Worm (Caenorhabditis elegans): ENCODE measurements around the gene T12D8.10.

Gene T12D8.10

DNA sequence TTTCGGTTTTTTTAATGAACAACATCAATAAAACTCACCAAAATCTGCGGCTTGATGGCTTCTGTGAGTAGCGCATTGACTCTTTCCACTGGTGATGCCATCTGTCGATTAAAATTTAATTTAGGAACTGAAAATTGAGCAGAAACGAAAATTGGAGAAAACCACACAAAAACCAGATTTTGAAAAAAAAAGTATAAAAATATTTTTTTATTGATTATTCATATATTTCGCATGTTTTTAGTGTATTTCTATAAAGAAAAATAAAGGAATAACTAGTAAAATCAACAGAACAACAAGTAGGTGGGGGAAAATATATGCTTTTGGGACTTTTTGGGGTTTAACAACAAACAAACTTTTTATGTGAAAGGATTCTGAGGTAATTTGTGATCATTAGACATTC lies at the start of gene T12D8.10:
T12D8.10 (minus strand) TSS at position 101 of the 400 bp plus-strand sequence.
- no peak for TF ChIP-seq C16A3.4 (tag; optimal IDR thresholded peaks at IDR 0.05)
- no peak for TF ChIP-seq dsc-1 (tag; optimal IDR thresholded peaks at IDR 0.05)
- TF ChIP-seq C04F5.9 (tag; optimal IDR thresholded peaks at IDR 0.05) = no peak
- TF ChIP-seq elt-2 (tag; optimal IDR thresholded peaks at IDR 0.05) = no peak
- no peak for TF ChIP-seq nhr-77 (tag; optimal IDR thresholded peaks at IDR 0.05)
- no peak for TF ChIP-seq grh-1 (GFP tag; IDR thresholded peaks at IDR 0.05)
- TF ChIP-seq nhr-19 (GFP tag; conservative IDR thresholded peaks at IDR 0.05) = no peak
- TF ChIP-seq ceh-90 (tag; optimal IDR thresholded peaks at IDR 0.05) = no peak
- no peak for TF ChIP-seq fkh-4 (tag; optimal IDR thresholded peaks at IDR 0.05; ENCODE audit: borderline replicate concordance)
- no peak for TF ChIP-seq lin-14 (GFP tag; optimal IDR thresholded peaks at IDR 0.05)
- no peak for TF ChIP-seq dpl-1 (GFP tag; optimal IDR thresholded peaks at IDR 0.05)
- TF ChIP-seq F16B12.6 (tag; optimal IDR thresholded peaks at IDR 0.05) = no peak
- no peak for TF ChIP-seq zip-4 (GFP tag; optimal IDR thresholded peaks at IDR 0.05)
- TF ChIP-seq nhr-71 (tag; optimal IDR thresholded peaks at IDR 0.05) = no peak
- TF ChIP-seq sup-37 (GFP tag; optimal IDR thresholded peaks at IDR 0.05) = no peak
- TF ChIP-seq efl-3 (GFP tag; optimal IDR thresholded peaks at IDR 0.05) = no peak
- TF ChIP-seq aha-1 (tag; optimal IDR thresholded peaks at IDR 0.05) = no peak
- no peak for TF ChIP-seq zag-1 (tag; optimal IDR thresholded peaks at IDR 0.05)
- no peak for TF ChIP-seq mdl-1 (tag; optimal IDR thresholded peaks at IDR 0.05)
- TF ChIP-seq snu-23 (GFP tag; optimal IDR thresholded peaks at IDR 0.05) = no peak

DNA sequence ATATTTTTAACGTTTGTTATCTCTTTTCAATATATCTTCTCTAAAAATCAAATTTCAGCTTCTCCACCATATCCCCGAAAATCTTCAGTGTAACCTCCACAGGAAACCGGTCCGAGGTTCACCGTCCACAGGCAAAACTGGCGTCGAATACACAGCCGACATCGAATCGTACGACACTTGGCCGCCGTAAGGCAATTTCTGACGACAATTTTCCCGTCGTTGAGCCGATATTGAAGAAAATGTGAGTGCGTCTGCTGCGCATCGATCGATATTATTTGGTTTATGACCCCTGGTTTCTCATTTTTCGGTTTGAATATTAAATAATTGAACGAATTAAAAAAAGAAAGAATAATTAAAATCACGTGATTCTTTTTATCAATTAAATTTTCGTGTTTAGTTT lies 45.1 kb upstream of the T12D8.10 start, which contains the start of gene cul-2:
cul-2 (plus strand) TSS at position 59 of the 400 bp plus-strand sequence.
- TF ChIP-seq ama-1 (optimal IDR thresholded peaks at IDR 0.05) = no peak
- TF ChIP-seq C04F5.9 (tag; optimal IDR thresholded peaks at IDR 0.05) = no peak
- no peak for TF ChIP-seq ceh-63 (GFP tag; optimal IDR thresholded peaks at IDR 0.05)
- no peak for TF ChIP-seq nhr-20 (tag; optimal IDR thresholded peaks at IDR 0.05)
- peak; percentile 9 for TF ChIP-seq nhr-71 (tag; optimal IDR thresholded peaks at IDR 0.05)
- peak; percentile 9 to 49 for TF ChIP-seq lsy-2 (tag; optimal IDR thresholded peaks at IDR 0.05)
- peak; percentile 38 for TF ChIP-seq snu-23 (GFP tag; optimal IDR thresholded peaks at IDR 0.05)
- TF ChIP-seq grh-1 (GFP tag; IDR thresholded peaks at IDR 0.05) = no peak
- no peak for TF ChIP-seq nhr-77 (tag; optimal IDR thresholded peaks at IDR 0.05)
- TF ChIP-seq sup-37 (GFP tag; optimal IDR thresholded peaks at IDR 0.05) = no peak
- TF ChIP-seq hlh-4 (tag; optimal IDR thresholded peaks at IDR 0.05) = no peak
- peak; percentile 19 for TF ChIP-seq mep-1 (tag; optimal IDR thresholded peaks at IDR 0.05)
- no peak for TF ChIP-seq nhr-76 (tag; optimal IDR thresholded peaks at IDR 0.05)
- TF ChIP-seq elt-3 (tag; optimal IDR thresholded peaks at IDR 0.05) = no peak
- peak; percentile 80 for TF ChIP-seq F16B12.6 (tag; optimal IDR thresholded peaks at IDR 0.05)
- no peak for TF ChIP-seq sox-4 (tag; optimal IDR thresholded peaks at IDR 0.05)
- no peak for TF ChIP-seq ztf-4 (tag; optimal IDR thresholded peaks at IDR 0.05)
- peak in 1 of 2 experiments; percentile 15 for TF ChIP-seq mdl-1 (tag; optimal IDR thresholded peaks at IDR 0.05)
- no peak for TF ChIP-seq blmp-1 (tag; optimal IDR thresholded peaks at IDR 0.05)
- TF ChIP-seq lin-14 (GFP tag; optimal IDR thresholded peaks at IDR 0.05) = no peak
- no peak for TF ChIP-seq zip-4 (GFP tag; optimal IDR thresholded peaks at IDR 0.05)
- no peak for TF ChIP-seq pax-3 (tag; optimal IDR thresholded peaks at IDR 0.05)
- TF ChIP-seq dpl-1 (GFP tag; optimal IDR thresholded peaks at IDR 0.05) = peak in 1 of 3 experiments; percentile 48
- peak; percentile 12 for TF ChIP-seq C16A3.4 (tag; optimal IDR thresholded peaks at IDR 0.05)
- peak; percentile 4 for TF ChIP-seq irx-1 (tag; optimal IDR thresholded peaks at IDR 0.05)
- peak in 1 of 3 experiments; percentile 19 for TF ChIP-seq ceh-82 (tag; optimal IDR thresholded peaks at IDR 0.05)
- no peak for TF ChIP-seq nhr-28 (tag; optimal IDR thresholded peaks at IDR 0.05)
- TF ChIP-seq zag-1 (tag; optimal IDR thresholded peaks at IDR 0.05) = no peak
- peak; percentile 13 for TF ChIP-seq dsc-1 (tag; optimal IDR thresholded peaks at IDR 0.05)
- no peak for TF ChIP-seq unc-86 (tag; optimal IDR thresholded peaks at IDR 0.05)
- TF ChIP-seq fkh-4 (tag; optimal IDR thresholded peaks at IDR 0.05; ENCODE audit: borderline replicate concordance) = no peak
- peak; percentile 37 to 49 for TF ChIP-seq lin-35 (GFP tag; optimal IDR thresholded peaks at IDR 0.05)
- no peak for TF ChIP-seq lir-3 (tag; optimal IDR thresholded peaks at IDR 0.05; ENCODE audit: poor library complexity)
- peak in 1 of 2 experiments; percentile 41 for TF ChIP-seq efl-1 (optimal IDR thresholded peaks at IDR 0.05)
- peak; percentile 34 to 80 for TF ChIP-seq efl-1 (GFP tag; optimal IDR thresholded peaks at IDR 0.05 in 1 of 2)
- TF ChIP-seq snpc-4 (tag; optimal IDR thresholded peaks at IDR 0.05) = no peak
- no peak for TF ChIP-seq unc-130 (tag; optimal IDR thresholded peaks at IDR 0.05)
- no peak for TF ChIP-seq aly-2 (tag; optimal IDR thresholded peaks at IDR 0.05)
- TF ChIP-seq hlh-17 (GFP tag; optimal IDR thresholded peaks at IDR 0.05; ENCODE audit: borderline replicate concordance) = no peak

Data from whole organism, L1 larva.